In genomic region chr3L:20209092-20209491, dm6 we compare ENCODE assay signal across 1 fruit fly cellular context.
TF ChIP-seq lines count a peak whose summit lies in the region.

No protein-coding gene starts in this region.

TF ChIP-seq in whole organism, embryonic, 481 proteins besides CTCF, POLR2A, EP300 and RAD21 (continued from another document):
- no peak for TF ChIP-seq ato (GFP tag; IDR thresholded peaks at IDR 0.05; lab: Robert Waterston, UW; ENCODE audit: partially characterized antibody)
- no peak for TF ChIP-seq CG2116 (GFP tag; optimal IDR thresholded peaks at IDR 0.05; lab: Kevin White, UChicago)
- TF ChIP-seq CG8478 (optimal IDR thresholded peaks at IDR 0.05; lab: Kevin White, UChicago) = no peak
- no peak for TF ChIP-seq CG11504 (tag; optimal IDR thresholded peaks at IDR 0.05; lab: Kevin White, UChicago)
- TF ChIP-seq ara (GFP tag; IDR thresholded peaks at IDR 0.05; lab: Robert Waterston, UW) = no peak
- TF ChIP-seq Gug (GFP tag; IDR thresholded peaks at IDR 0.05; lab: Robert Waterston, UW) = no peak
- peak; percentile 96 for TF ChIP-seq grn (GFP tag; optimal IDR thresholded peaks at IDR 0.05; lab: Kevin White, UChicago)
- peak; percentile 3 for TF ChIP-seq Fer1 (GFP tag; optimal IDR thresholded peaks at IDR 0.05; lab: Kevin White, UChicago)
- peak; percentile 90 for TF ChIP-seq sug (tag; optimal IDR thresholded peaks at IDR 0.05; lab: Kevin White, UChicago)
- TF ChIP-seq sqz (GFP tag; optimal IDR thresholded peaks at IDR 0.05; lab: Kevin White, UChicago) = no peak
- peak; percentile 90 for TF ChIP-seq CG34376 (GFP tag; optimal IDR thresholded peaks at IDR 0.05; lab: Kevin White, UChicago)
- TF ChIP-seq GATAe (GFP tag; conservative IDR thresholded peaks at IDR 0.05; lab: Robert Waterston, UW) = peak; percentile 59
- peak; percentile 99 for TF ChIP-seq cwo (GFP tag; optimal IDR thresholded peaks at IDR 0.05; lab: Kevin White, UChicago)
- TF ChIP-seq ftz-f1 (GFP tag; optimal IDR thresholded peaks at IDR 0.05; lab: Kevin White, UChicago) = no peak
- TF ChIP-seq mirr (GFP tag; optimal IDR thresholded peaks at IDR 0.05; lab: Kevin White, UChicago) = peak; percentile 98
- no peak for TF ChIP-seq cas (GFP tag; IDR thresholded peaks at IDR 0.05; lab: Robert Waterston, UW)
- TF ChIP-seq CG18599 (GFP tag; optimal IDR thresholded peaks at IDR 0.05; lab: Kevin White, UChicago) = peak; percentile 24
TF ChIP-seq in whole organism, embryonic: peak in this region for 20.
